Worm (Caenorhabditis elegans): ENCODE data around the gene gar-2.

Gene gar-2

ce11 chrIII:6278301-6278827 lies 30.8 kb upstream of the gar-2 start, which contains the start of gene C18F10.7 (continued):
- TF ChIP-seq nhr-90 (tag; optimal IDR thresholded peaks at IDR 0.05; ENCODE audit: poor library complexity) (peak; percentile 59), irx-1 (tag; optimal IDR thresholded peaks at IDR 0.05) (peak; percentile 52), C16A3.4 (tag; optimal IDR thresholded peaks at IDR 0.05) (peak; percentile 35), lsy-2 (tag; optimal IDR thresholded peaks at IDR 0.05) (peak in 1 of 2 experiments; percentile 76), efl-1 (optimal IDR thresholded peaks at IDR 0.05) (peak; percentile 79 to 85), efl-1 (GFP tag; optimal IDR thresholded peaks at IDR 0.05 in 1 of 2) (peak; percentile 60 to 95), fos-1 (tag; optimal IDR thresholded peaks at IDR 0.05) (peak; percentile 73), dsc-1 (tag; optimal IDR thresholded peaks at IDR 0.05) (peak; percentile 66), C04F5.9 (tag; optimal IDR thresholded peaks at IDR 0.05) (peak; percentile 34), swsn-7 (tag; optimal IDR thresholded peaks at IDR 0.05) (peak; percentile 86), nhr-47 (tag; optimal IDR thresholded peaks at IDR 0.05) (peak; percentile 73), nhr-71 (tag; optimal IDR thresholded peaks at IDR 0.05) (peak; percentile 89), nhr-84 (tag; optimal IDR thresholded peaks at IDR 0.05) (no peak), fkh-8 (tag; optimal IDR thresholded peaks at IDR 0.05) (peak; percentile 52), aha-1 (tag; optimal IDR thresholded peaks at IDR 0.05) (no peak), tbx-2 (tag; optimal IDR thresholded peaks at IDR 0.05) (peak; percentile 76), snu-23 (GFP tag; optimal IDR thresholded peaks at IDR 0.05) (peak; percentile 81), efl-3 (GFP tag; optimal IDR thresholded peaks at IDR 0.05) (no peak), ces-1 (GFP tag; optimal IDR thresholded peaks at IDR 0.05) (no peak), fkh-10 (GFP tag; optimal IDR thresholded peaks at IDR 0.05) (no peak), mef-2 (tag; optimal IDR thresholded peaks at IDR 0.05) (peak; percentile 61), skn-1 (tag; optimal IDR thresholded peaks at IDR 0.05) (no peak), egl-13 (tag; optimal IDR thresholded peaks at IDR 0.05) (peak; percentile 71), dpl-1 (GFP tag; optimal IDR thresholded peaks at IDR 0.05) (peak; percentile 30 to 56 (median 48)), lin-14 (GFP tag; optimal IDR thresholded peaks at IDR 0.05) (peak; percentile 87), unc-86 (tag; optimal IDR thresholded peaks at IDR 0.05) (peak; percentile 65), xbp-1 (tag; optimal IDR thresholded peaks at IDR 0.05) (peak; percentile 70), hlh-4 (tag; optimal IDR thresholded peaks at IDR 0.05) (no peak), aly-2 (tag; optimal IDR thresholded peaks at IDR 0.05) (peak; percentile 24), nhr-77 (tag; optimal IDR thresholded peaks at IDR 0.05) (peak; percentile 11), grh-1 (GFP tag; IDR thresholded peaks at IDR 0.05) (0 out of 2 replicates have a peak, but pooled peaks have one; percentile 8), hlh-17 (GFP tag; optimal IDR thresholded peaks at IDR 0.05; ENCODE audit: borderline replicate concordance) (no peak), lin-35 (GFP tag; optimal IDR thresholded peaks at IDR 0.05) (peak; percentile 55 to 63), rnt-1 (tag; optimal IDR thresholded peaks at IDR 0.05) (peak; percentile 79), jun-1 (tag; optimal IDR thresholded peaks at IDR 0.05) (peak; percentile 36), nhr-28 (tag; optimal IDR thresholded peaks at IDR 0.05) (no peak), blmp-1 (tag; optimal IDR thresholded peaks at IDR 0.05) (peak; percentile 49), Y116A8C.19 (tag; optimal IDR thresholded peaks at IDR 0.05; ENCODE audit: borderline replicate concordance) (no peak), sup-37 (GFP tag; optimal IDR thresholded peaks at IDR 0.05) (peak; percentile 3), mep-1 (tag; optimal IDR thresholded peaks at IDR 0.05) (peak; percentile 50)

- TF ChIP-seq dpl-1 (GFP tag; optimal IDR thresholded peaks at IDR 0.05) (no peak), unc-86 (tag; optimal IDR thresholded peaks at IDR 0.05) (no peak), nhr-85 (tag) (peak; percentile 76), nhr-237 (tag; optimal IDR thresholded peaks at IDR 0.05) (no peak), lin-14 (GFP tag; optimal IDR thresholded peaks at IDR 0.05) (no peak), rnt-1 (tag; optimal IDR thresholded peaks at IDR 0.05) (peak; percentile 6), egl-27 (tag; optimal IDR thresholded peaks at IDR 0.05) (no peak), nhr-47 (tag; optimal IDR thresholded peaks at IDR 0.05) (no peak), sptf-1 (tag; optimal IDR thresholded peaks at IDR 0.05) (no peak), ces-1 (GFP tag; optimal IDR thresholded peaks at IDR 0.05) (no peak), nhr-90 (tag; optimal IDR thresholded peaks at IDR 0.05; ENCODE audit: poor library complexity) (no peak), ztf-11 (tag; optimal IDR thresholded peaks at IDR 0.05) (no peak), unc-98 (GFP tag; IDR thresholded peaks at IDR 0.05) (no peak), C16A3.4 (tag; optimal IDR thresholded peaks at IDR 0.05) (no peak), fos-1 (tag; optimal IDR thresholded peaks at IDR 0.05) (no peak), lin-13 (GFP tag; optimal IDR thresholded peaks at IDR 0.05) (peak; percentile 19), zip-4 (GFP tag; optimal IDR thresholded peaks at IDR 0.05) (no peak), zag-1 (tag; optimal IDR thresholded peaks at IDR 0.05) (no peak), nhr-12 (tag; optimal IDR thresholded peaks at IDR 0.05) (no peak)
Measured at ce11 chrIII:6279453-6279852, 29.7 kb upstream of the gar-2 start.
